Fruit fly (Drosophila melanogaster): ENCODE measurements around the gene Cyp28c1.

- no peak for TF ChIP-seq psq (optimal IDR thresholded peaks at IDR 0.05)
- no peak for TF ChIP-seq h (optimal IDR thresholded peaks at IDR 0.05)
- no peak for TF ChIP-seq Myc (optimal IDR thresholded peaks at IDR 0.05)
Measured at dm6 chrX:11798522-11798921, 40.9 kb upstream of the Cyp28c1 start.

Data from Kc167 (cell line).